Fruit fly (Drosophila melanogaster): ENCODE results near the gene CG11586.

CG11586 gene

dm6 chr3L:4254301-4254834, 7.9 kb downstream of the CG11586 start, which contains the start of the genes ago and CG1265 (continued):
- no peak for TF ChIP-seq fru (GFP tag; optimal IDR thresholded peaks at IDR 0.05)
- no peak for TF ChIP-seq dsf (GFP tag; optimal IDR thresholded peaks at IDR 0.05; ENCODE audit: borderline replicate concordance)
- TF ChIP-seq Mio (GFP tag; optimal IDR thresholded peaks at IDR 0.05), result no peak
- no peak for TF ChIP-seq Rel (GFP tag; optimal IDR thresholded peaks at IDR 0.05)
- no peak for TF ChIP-seq Rel (tag; optimal IDR thresholded peaks at IDR 0.05)

- TF ChIP-seq Rel (GFP tag; optimal IDR thresholded peaks at IDR 0.05), result no peak
- TF ChIP-seq Rel (tag; optimal IDR thresholded peaks at IDR 0.05), result peak; percentile 97
- TF ChIP-seq Jra (GFP tag; optimal IDR thresholded peaks at IDR 0.05), result no peak
- peak; percentile 14 for TF ChIP-seq N (GFP tag; optimal IDR thresholded peaks at IDR 0.05)
Measured at dm6 chr3L:4253611-4254300, 8.5 kb downstream of the CG11586 start.

- no peak for TF ChIP-seq N (GFP tag; optimal IDR thresholded peaks at IDR 0.05)
- peak in 1 of 2 experiments; percentile 28 for TF ChIP-seq foxo (GFP tag; optimal IDR thresholded peaks at IDR 0.05)
- TF ChIP-seq psq (GFP tag; optimal IDR thresholded peaks at IDR 0.05), result peak; percentile 84
- peak; percentile 23 for TF ChIP-seq h (GFP tag; optimal IDR thresholded peaks at IDR 0.05)
- peak; percentile 46 for TF ChIP-seq fru (GFP tag; optimal IDR thresholded peaks at IDR 0.05)
- peak; percentile 28 for TF ChIP-seq Myc (optimal IDR thresholded peaks at IDR 0.05)
- TF ChIP-seq Sp1 (GFP tag; optimal IDR thresholded peaks at IDR 0.05), result peak; percentile 18
- TF ChIP-seq woc (GFP tag; optimal IDR thresholded peaks at IDR 0.05), result peak; percentile 45
- peak; percentile 30 for TF ChIP-seq ey (GFP tag; optimal IDR thresholded peaks at IDR 0.05)
- TF ChIP-seq tai (GFP tag; optimal IDR thresholded peaks at IDR 0.05), result no peak
- no peak for TF ChIP-seq CG32264 (GFP tag; optimal IDR thresholded peaks at IDR 0.05)
- peak; percentile 32 for TF ChIP-seq rgr (GFP tag; optimal IDR thresholded peaks at IDR 0.05)
Measured at dm6 chr3L:4252862-4253610, 9.2 kb downstream of the CG11586 start.

dm6 chr3L:4252121-4252861, 10.0 kb downstream of the CG11586 start:
- TF ChIP-seq foxo (GFP tag; optimal IDR thresholded peaks at IDR 0.05) (no peak), Dfd (GFP tag; optimal IDR thresholded peaks at IDR 0.05) (no peak), psq (GFP tag; optimal IDR thresholded peaks at IDR 0.05) (peak; percentile 89), pan (optimal IDR thresholded peaks at IDR 0.05) (no peak), HLH106 (tag; optimal IDR thresholded peaks at IDR 0.05) (no peak), CrebA (GFP tag; optimal IDR thresholded peaks at IDR 0.05; ENCODE audit: borderline replicate concordance) (no peak), N (GFP tag; optimal IDR thresholded peaks at IDR 0.05) (no peak), fru (GFP tag; optimal IDR thresholded peaks at IDR 0.05) (peak; percentile 79), CG32264 (GFP tag; optimal IDR thresholded peaks at IDR 0.05) (no peak), Jra (GFP tag; optimal IDR thresholded peaks at IDR 0.05) (no peak), Myc (optimal IDR thresholded peaks at IDR 0.05) (peak; percentile 50), CG9705 (GFP tag; optimal IDR thresholded peaks at IDR 0.05) (peak; percentile 3), Dif (GFP tag; optimal IDR thresholded peaks at IDR 0.05; ENCODE audit: partially characterized antibody) (peak; percentile 32), Rel (GFP tag; optimal IDR thresholded peaks at IDR 0.05) (no peak), Rel (tag; optimal IDR thresholded peaks at IDR 0.05) (peak; percentile 15), Hnf4 (GFP tag; optimal IDR thresholded peaks at IDR 0.05) (no peak), sv (GFP tag; optimal IDR thresholded peaks at IDR 0.05) (no peak), brk (GFP tag; optimal IDR thresholded peaks at IDR 0.05) (no peak), ey (GFP tag; optimal IDR thresholded peaks at IDR 0.05) (no peak), Abd-B (GFP tag; optimal IDR thresholded peaks at IDR 0.05) (no peak), woc (GFP tag; optimal IDR thresholded peaks at IDR 0.05) (peak; percentile 52), Vsx2 (GFP tag; optimal IDR thresholded peaks at IDR 0.05; ENCODE audit: partially characterized antibody) (no peak), h (GFP tag; optimal IDR thresholded peaks at IDR 0.05) (no peak), OdsH (GFP tag; optimal IDR thresholded peaks at IDR 0.05) (no peak), br (GFP tag; optimal IDR thresholded peaks at IDR 0.05) (no peak), Mio (GFP tag; optimal IDR thresholded peaks at IDR 0.05) (no peak)

All from whole organism, wandering third instar larva.